Fruit fly (Drosophila melanogaster) whole organism, wandering third instar larva: ENCODE results near the gene CG4972.
A peak's percentile ranks its signal among the peaks of the same experiment; 100 is the strongest.

Experiments
- Abd-B ChIP-seq: fragments of >200 bp; optimal IDR thresholded peaks from 2 replicates; lab custom pipeline; 2017; ENCODE audit warnings: missing biosample characterization, missing genetic modification characterization
- CG32264 ChIP-seq: fragments of 200-800 bp; sonication (Bioruptor generic); optimal IDR thresholded peaks from 2 replicates; lab custom pipeline; 2016; ENCODE audit warnings: missing biosample characterization, missing genetic modification characterization
- CG9705 ChIP-seq: fragments of 200-800 bp; sonication (Bioruptor generic); optimal IDR thresholded peaks from 2 replicates; lab custom pipeline; 2018; ENCODE audit warnings: missing biosample characterization, mild to moderate bottlenecking, missing genetic modification characterization
- CrebA ChIP-seq: fragments of 200-800 bp; sonication (Bioruptor generic); optimal IDR thresholded peaks from 2 replicates; lab custom pipeline; 2016; ENCODE audit warnings: missing biosample characterization, mild to moderate bottlenecking, missing genetic modification characterization, borderline replicate concordance
- Dfd ChIP-seq: fragments of >200 bp; optimal IDR thresholded peaks from 2 replicates; lab custom pipeline; 2017; ENCODE audit warnings: missing biosample characterization, missing genetic modification characterization
- Dif ChIP-seq: fragments of 200-275, 200-300 bp; sonication (Bioruptor generic); optimal IDR thresholded peaks from 2 replicates; lab custom pipeline; 2018; ENCODE audit warnings: missing biosample characterization, missing genetic modification characterization; ENCODE audit not compliant: partially characterized antibody
- GATAd ChIP-seq: sonication (Bioruptor generic); optimal IDR thresholded peaks from 2 replicates; lab custom pipeline; 2016; ENCODE audit warnings: missing biosample characterization, missing genetic modification characterization
- HLH106 ChIP-seq: fragments of 200-800 bp; optimal IDR thresholded peaks from 3 replicates; lab custom pipeline; 2019; ENCODE audit warnings: missing biosample characterization, mild to moderate bottlenecking, missing genetic modification characterization, moderate library complexity
- Hnf4 ChIP-seq: fragments of 200-800 bp; sonication (Bioruptor generic); optimal IDR thresholded peaks from 2 replicates; lab custom pipeline; 2016; ENCODE audit warnings: missing biosample characterization, mild to moderate bottlenecking, missing genetic modification characterization
- Hr78 ChIP-seq: fragments of >200 bp; optimal IDR thresholded peaks from 2 replicates; lab custom pipeline; 2017; ENCODE audit warnings: missing biosample characterization, missing genetic modification characterization
- Hr83 ChIP-seq: fragments of 200-300 bp; sonication (Bioruptor generic); optimal IDR thresholded peaks from 2 replicates; lab custom pipeline; 2016; ENCODE audit warnings: missing biosample characterization, mild to moderate bottlenecking, missing genetic modification characterization, moderate library complexity; ENCODE audit not compliant: poor library complexity, severe bottlenecking
- Jra ChIP-seq: sonication (Bioruptor generic); optimal IDR thresholded peaks from 2 replicates; lab custom pipeline; 2016; ENCODE audit warnings: missing biosample characterization, missing genetic modification characterization
- Mio ChIP-seq: sonication (Bioruptor generic); optimal IDR thresholded peaks from 2 replicates; lab custom pipeline; 2016; ENCODE audit warnings: missing biosample characterization, missing genetic modification characterization
- Myc ChIP-seq: fragments of >200 bp; optimal IDR thresholded peaks from 2 replicates; lab custom pipeline; 2017
- N ChIP-seq: fragments of >200 bp; optimal IDR thresholded peaks from 2 replicates; lab custom pipeline; 2018; ENCODE audit warnings: missing biosample characterization, missing external identifiers, missing genetic modification characterization
- OdsH ChIP-seq: fragments of 200-800 bp; sonication (Bioruptor generic); optimal IDR thresholded peaks from 2 replicates; lab custom pipeline; 2016; ENCODE audit warnings: missing biosample characterization, mild to moderate bottlenecking, missing genetic modification characterization
- Sp1 ChIP-seq: fragments of 200-800 bp; sonication (Bioruptor generic); optimal IDR thresholded peaks from 3 replicates; lab custom pipeline; 2019; ENCODE audit warnings: missing biosample characterization, mild to moderate bottlenecking, missing genetic modification characterization, moderate library complexity
- Vsx2 ChIP-seq: fragments of 200-300, 225-300 bp; sonication (Bioruptor generic); optimal IDR thresholded peaks from 2 replicates; lab custom pipeline; 2018; ENCODE audit warnings: missing biosample characterization, missing genetic modification characterization; ENCODE audit not compliant: partially characterized antibody
- br ChIP-seq: fragments of 200-800 bp; sonication (Bioruptor generic); optimal IDR thresholded peaks from 2 replicates; lab custom pipeline; 2016; ENCODE audit warnings: missing biosample characterization, missing genetic modification characterization
- brk ChIP-seq: fragments of 200-800 bp; sonication (Bioruptor generic); optimal IDR thresholded peaks from 2 replicates; lab custom pipeline; 2016; ENCODE audit warnings: missing biosample characterization, mild to moderate bottlenecking, missing genetic modification characterization
- dmrt93B ChIP-seq: fragments of 200-800 bp; sonication (Bioruptor generic); optimal IDR thresholded peaks from 2 replicates; lab custom pipeline; 2018; ENCODE audit warnings: missing biosample characterization, mild to moderate bottlenecking, missing genetic modification characterization
- dsf ChIP-seq: sonication (Bioruptor generic); optimal IDR thresholded peaks from 2 replicates; lab custom pipeline; 2016; ENCODE audit warnings: missing biosample characterization, missing genetic modification characterization, borderline replicate concordance
- ey ChIP-seq: fragments of 200-800 bp; sonication (Bioruptor generic); optimal IDR thresholded peaks from 2 replicates; lab custom pipeline; 2016; ENCODE audit warnings: missing biosample characterization, missing genetic modification characterization
- foxo ChIP-seq, 2 experiments: fragments of 200-800 bp; sonication (Bioruptor generic); optimal IDR thresholded peaks; 2 replicates in 1 of 2; 3 replicates in 1 of 2; lab custom pipeline; 2016 to 2017; ENCODE audit warnings: missing biosample characterization in 2 of 2, missing genetic modification characterization in 2 of 2
- fru ChIP-seq: fragments of 200-800 bp; sonication (Bioruptor generic); optimal IDR thresholded peaks from 3 replicates; lab custom pipeline; 2016; ENCODE audit warnings: missing biosample characterization, mild to moderate bottlenecking, missing genetic modification characterization
- h ChIP-seq: fragments of 200-800 bp; sonication (Bioruptor generic); optimal IDR thresholded peaks from 3 replicates; lab custom pipeline; 2016; ENCODE audit warnings: missing biosample characterization, mild to moderate bottlenecking, missing genetic modification characterization
- pan ChIP-seq: fragments of >200 bp; optimal IDR thresholded peaks from 2 replicates; lab custom pipeline; 2017
- psq ChIP-seq: fragments of 200-800 bp; sonication (Bioruptor generic); optimal IDR thresholded peaks from 3 replicates; lab custom pipeline; 2017; ENCODE audit warnings: missing biosample characterization, mild to moderate bottlenecking, missing genetic modification characterization, moderate library complexity
- rgr ChIP-seq: fragments of 200-800 bp; sonication (Bioruptor generic); optimal IDR thresholded peaks from 3 replicates; lab custom pipeline; 2016; ENCODE audit warnings: missing biosample characterization, mild to moderate bottlenecking, missing genetic modification characterization
- sage ChIP-seq: fragments of 200-800 bp; sonication (Bioruptor generic); optimal IDR thresholded peaks from 2 replicates; lab custom pipeline; 2016; ENCODE audit warnings: missing biosample characterization, mild to moderate bottlenecking, missing genetic modification characterization
- sv ChIP-seq: fragments of 200-800 bp; sonication (Bioruptor generic); optimal IDR thresholded peaks from 3 replicates; lab custom pipeline; 2016; ENCODE audit warnings: missing biosample characterization, missing genetic modification characterization
- tai ChIP-seq: sonication (Bioruptor generic); optimal IDR thresholded peaks from 2 replicates; lab custom pipeline; 2016; ENCODE audit warnings: missing biosample characterization, missing genetic modification characterization
- usp ChIP-seq: fragments of >200 bp; optimal IDR thresholded peaks from 2 replicates; lab custom pipeline; 2017; ENCODE audit warnings: missing biosample characterization, missing genetic modification characterization
- woc ChIP-seq: sonication (Bioruptor generic); optimal IDR thresholded peaks from 2 replicates; lab custom pipeline; 2016; ENCODE audit warnings: missing biosample characterization, mild to moderate bottlenecking, missing genetic modification characterization

Gene CG4972

dm6 chr2L:10306518-10307260 lies 7.9 kb upstream of the CG4972 start, which contains the start of the genes CG5390 and CG4968 (continued):
- TF ChIP-seq ey (GFP tag; lab: Kevin White, UChicago), result peak; percentile 69

dm6 chr2L:10310614-10311382 lies 3.8 kb upstream of the CG4972 start, which contains the start of gene Cdk5alpha:
TSS of gene Cdk5alpha (minus strand) at chr2L:10310956.
- TF ChIP-seq CG9705 (GFP tag; lab: Kevin White, UChicago), result no peak
- TF ChIP-seq Jra, result no peak
- no peak for TF ChIP-seq ey (GFP tag; lab: Kevin White, UChicago)
- no peak for TF ChIP-seq Myc
- peak; percentile 59 for TF ChIP-seq tai
- TF ChIP-seq Hnf4 (GFP tag; lab: Kevin White, UChicago), result peak; percentile 33
- no peak for TF ChIP-seq sv
- no peak for TF ChIP-seq Abd-B (GFP tag; lab: Kevin White, UChicago)
- TF ChIP-seq Hr78 (GFP tag; lab: Kevin White, UChicago), result no peak
- no peak for TF ChIP-seq CrebA
- peak; percentile 6 for TF ChIP-seq Hr83 (GFP tag; lab: Kevin White, UChicago)
- no peak for TF ChIP-seq dsf (GFP tag; lab: Kevin White, UChicago)
- TF ChIP-seq GATAd (GFP tag; lab: Kevin White, UChicago), result no peak

dm6 chr2L:10311822-10312221 lies 2.8 kb upstream of the CG4972 start:
- TF ChIP-seq HLH106 (tag; lab: Kevin White, UChicago), result no peak
- TF ChIP-seq sage (GFP tag; lab: Kevin White, UChicago), result peak; percentile 47
- TF ChIP-seq CG9705 (GFP tag; lab: Kevin White, UChicago), result no peak
- no peak for TF ChIP-seq dmrt93B (GFP tag; lab: Kevin White, UChicago)
- TF ChIP-seq Abd-B (GFP tag; lab: Kevin White, UChicago), result no peak
- no peak for TF ChIP-seq woc
- TF ChIP-seq OdsH, result no peak
- no peak for TF ChIP-seq brk
- TF ChIP-seq br, result no peak
- TF ChIP-seq Hr78 (GFP tag; lab: Kevin White, UChicago), result no peak
- no peak for TF ChIP-seq psq (GFP tag; lab: Kevin White, UChicago)
- TF ChIP-seq Hr83 (GFP tag; lab: Kevin White, UChicago), result no peak
- no peak for TF ChIP-seq Hnf4 (GFP tag; lab: Kevin White, UChicago)
- no peak for TF ChIP-seq CrebA
- no peak for TF ChIP-seq sv
- TF ChIP-seq Myc, result peak; percentile 10
- TF ChIP-seq foxo (GFP tag; optimal IDR thresholded peaks at IDR 0.05; lab: Kevin White, UChicago), result no peak
- no peak for TF ChIP-seq Dif (GFP tag; lab: Kevin White, UChicago)
- no peak for TF ChIP-seq Mio
- no peak for TF ChIP-seq Jra
- TF ChIP-seq tai, result peak; percentile 1
- no peak for TF ChIP-seq N (GFP tag; lab: Kevin White, UChicago)
- no peak for TF ChIP-seq Sp1 (GFP tag; lab: Kevin White, UChicago)
- no peak for TF ChIP-seq ey (GFP tag; lab: Kevin White, UChicago)
- no peak for TF ChIP-seq usp

dm6 chr2L:10315888-10316287 lies 1.3 kb downstream of the CG4972 start:
- no peak for TF ChIP-seq sage (GFP tag; lab: Kevin White, UChicago)
- no peak for TF ChIP-seq Sp1 (GFP tag; lab: Kevin White, UChicago)
- TF ChIP-seq Mio, result no peak
- TF ChIP-seq HLH106 (tag; lab: Kevin White, UChicago), result no peak
- no peak for TF ChIP-seq Abd-B (GFP tag; lab: Kevin White, UChicago)
- TF ChIP-seq Dfd (GFP tag; lab: Kevin White, UChicago), result no peak
- no peak for TF ChIP-seq Jra
- TF ChIP-seq CG32264 (GFP tag; lab: Kevin White, UChicago), result no peak
- no peak for TF ChIP-seq pan (lab: Kevin White, UChicago)
- TF ChIP-seq tai, result no peak
- TF ChIP-seq Myc, result no peak
- TF ChIP-seq fru (GFP tag; lab: Kevin White, UChicago), result no peak
- no peak for TF ChIP-seq dsf (GFP tag; lab: Kevin White, UChicago)
- TF ChIP-seq Vsx2 (GFP tag; lab: Kevin White, UChicago), result no peak
- no peak for TF ChIP-seq CrebA
- no peak for TF ChIP-seq rgr (GFP tag; lab: Kevin White, UChicago)
- TF ChIP-seq h (GFP tag; lab: Kevin White, UChicago), result no peak
